Worm (Caenorhabditis elegans) whole organism, midembryonic: ENCODE results near the gene F41D9.2.

ENCODE experiments used
- T22C8.4 ChIP-seq: fragments of 200-800 bp; sonication (Bioruptor generic); IDR thresholded peaks from 2 replicates; pipeline ENCODE4 v1.3.6; 2022; ENCODE audit warnings: missing genetic modification characterization, missing compliant biosample characterization
- cog-1 ChIP-seq: sonication (generic microtip); optimal IDR thresholded peaks from 2 replicates; lab custom pipeline; 2016; ENCODE audit warnings: missing genetic modification characterization, missing compliant biosample characterization
- flt-1 ChIP-seq: fragments of 200-800 bp; sonication (Bioruptor generic); IDR thresholded peaks from 2 replicates; pipeline ENCODE4 v1.3.6; 2022; ENCODE audit warnings: missing genetic modification characterization, missing compliant biosample characterization
- klf-2 ChIP-seq: fragments of 200-800 bp; sonication (Bioruptor generic); conservative IDR thresholded peaks from 2 replicates; pipeline ENCODE4 v1.3.6; 2022; ENCODE audit warnings: missing genetic modification reagents, missing genetic modification characterization, missing compliant biosample characterization
- med-1 ChIP-seq: sonication (generic microtip); optimal IDR thresholded peaks from 2 replicates; lab custom pipeline; 2017; ENCODE audit warnings: missing genetic modification characterization, mild to moderate bottlenecking, missing compliant biosample characterization, antibody characterized with exemption, missing genetic modification reagents; ENCODE audit not compliant: insufficient read depth
- ref-1 ChIP-seq: fragments of 200-800 bp; sonication (Bioruptor generic); conservative IDR thresholded peaks from 2 replicates; pipeline ENCODE4 v1.3.6; 2022; ENCODE audit warnings: missing genetic modification reagents, missing genetic modification characterization, missing compliant biosample characterization
- ztf-23 ChIP-seq: fragments of 200-800 bp; sonication (Bioruptor generic); IDR thresholded peaks from 2 replicates; pipeline ENCODE4 v1.3.6; 2022; ENCODE audit warnings: missing genetic modification reagents, missing genetic modification characterization, missing compliant biosample characterization
- ztf-29 ChIP-seq: fragments of 200-800 bp; sonication (Bioruptor generic); IDR thresholded peaks from 2 replicates; pipeline ENCODE4 v1.3.6; 2022; ENCODE audit warnings: missing genetic modification reagents, missing genetic modification characterization, missing compliant biosample characterization

ce11 chrX:8371906-8372305, 12.8 kb downstream of the F41D9.2 start, which contains the start of gene nep-15:
- TF ChIP-seq ref-1 (GFP tag; lab: Robert Waterston, UW) (no peak), klf-2 (GFP tag; lab: Robert Waterston, UW) (no peak), med-1 (GFP tag; lab: Kevin White, UChicago) (no peak), cog-1 (tag; lab: Kevin White, UChicago) (no peak), ztf-23 (GFP tag; lab: Robert Waterston, UW) (no peak), T22C8.4 (GFP tag; lab: Robert Waterston, UW) (no peak), flt-1 (GFP tag; lab: Robert Waterston, UW) (no peak), ztf-29 (GFP tag; lab: Robert Waterston, UW) (no peak)
